Worm (Caenorhabditis elegans) whole organism, L4 larva: ENCODE results near the gene R10D12.8.

Experiments used
- D1046.2 ChIP-seq: fragments of 200-800 bp; sonication (Bioruptor generic); IDR thresholded peaks from 2 replicates; pipeline ENCODE4 v1.3.6; 2022; ENCODE audit warnings: missing genetic modification characterization, missing compliant biosample characterization
- F37D6.2 ChIP-seq: sonication (generic microtip); optimal IDR thresholded peaks from 2 replicates; lab custom pipeline; 2016; ENCODE audit warnings: mild to moderate bottlenecking, missing genetic modification characterization, missing compliant biosample characterization
- R02D3.7 ChIP-seq: fragments of 150-350 bp; sonication (generic microtip); optimal IDR thresholded peaks from 3 replicates; lab custom pipeline; 2014; ENCODE audit warnings: missing biosample characterization, missing genetic modification characterization
- T20F7.1 ChIP-seq: fragments of 200-800 bp; sonication (Bioruptor generic); optimal IDR thresholded peaks from 2 replicates; lab custom pipeline; 2018; ENCODE audit warnings: mild to moderate bottlenecking, missing genetic modification characterization, missing compliant biosample characterization
- Y5F2A.4 ChIP-seq: fragments of 200-800 bp; sonication (Bioruptor generic); optimal IDR thresholded peaks from 2 replicates; lab custom pipeline; 2018; ENCODE audit warnings: mild to moderate bottlenecking, missing genetic modification characterization, missing compliant biosample characterization
- ceh-32 ChIP-seq: sonication (generic microtip); optimal IDR thresholded peaks from 2 replicates; lab custom pipeline; 2016; ENCODE audit warnings: mild to moderate bottlenecking, missing genetic modification characterization, missing compliant biosample characterization; ENCODE audit not compliant: poor library complexity
- ceh-44 ChIP-seq: fragments of 200-800 bp; sonication (Bioruptor generic); IDR thresholded peaks from 2 replicates; pipeline ENCODE4 v1.3.6; 2022; ENCODE audit warnings: missing genetic modification reagents, missing genetic modification characterization, missing compliant biosample characterization
- ceh-62 ChIP-seq: sonication (generic microtip); optimal IDR thresholded peaks from 2 replicates; lab custom pipeline; 2017; ENCODE audit warnings: missing biosample characterization, missing genetic modification characterization
- ctbp-1 ChIP-seq: fragments of 200-800 bp; sonication (Bioruptor generic); IDR thresholded peaks from 2 replicates; pipeline ENCODE4 v1.3.6; 2022; ENCODE audit warnings: missing genetic modification reagents, missing genetic modification characterization, missing compliant biosample characterization
- daf-12 ChIP-seq: fragments of 150-350 bp; optimal IDR thresholded peaks from 2 replicates; lab custom pipeline; 2014; ENCODE audit warnings: missing biosample characterization, missing genetic modification reagents, missing genetic modification characterization
- daf-16 ChIP-seq, 3 experiments: sonication (generic microtip); optimal IDR thresholded peaks; 2 replicates each; lab custom pipeline; 2016 to 2017; ENCODE audit warnings: missing genetic modification characterization in 3 of 3, missing genetic modification reagents in 3 of 3, mild to moderate bottlenecking in 2 of 3, missing compliant biosample characterization in 2 of 3, missing biosample characterization in 1 of 3, moderate library complexity in 1 of 3
- daf-8 ChIP-seq: fragments of 200-800 bp; sonication (Bioruptor generic); IDR thresholded peaks from 2 replicates; pipeline ENCODE4 v1.3.6; 2022; ENCODE audit warnings: missing genetic modification characterization, missing compliant biosample characterization
- dmd-8 ChIP-seq: fragments of 200-800 bp; sonication (Bioruptor generic); IDR thresholded peaks from 2 replicates; pipeline ENCODE4 v1.3.6; 2022; ENCODE audit warnings: missing genetic modification characterization, missing compliant biosample characterization
- duxl-1 ChIP-seq: sonication (generic microtip); optimal IDR thresholded peaks from 2 replicates; lab custom pipeline; 2016; ENCODE audit warnings: mild to moderate bottlenecking, missing genetic modification characterization, moderate library complexity, missing compliant biosample characterization; ENCODE audit not compliant: poor library complexity
- egl-27 ChIP-seq: sonication (generic microtip); optimal IDR thresholded peaks from 3 replicates; lab custom pipeline; 2017; ENCODE audit warnings: missing biosample characterization, missing genetic modification reagents, missing genetic modification characterization
- hlh-30 ChIP-seq: sonication (generic microtip); optimal IDR thresholded peaks from 2 replicates; lab custom pipeline; 2017; ENCODE audit warnings: antibody characterized with exemption, mild to moderate bottlenecking, missing genetic modification characterization, missing compliant biosample characterization; ENCODE audit not compliant: insufficient read depth
- lim-7 ChIP-seq: fragments of 200-800 bp; sonication (Bioruptor generic); IDR thresholded peaks from 2 replicates; pipeline ENCODE4 v1.3.6; 2022; ENCODE audit warnings: missing genetic modification characterization, missing compliant biosample characterization
- lin-29 ChIP-seq: fragments of 200-800 bp; sonication (Bioruptor generic); IDR thresholded peaks from 2 replicates; pipeline ENCODE4 v1.3.6; 2022; ENCODE audit warnings: missing genetic modification reagents, missing genetic modification characterization, missing compliant biosample characterization
- lin-38 ChIP-seq: fragments of 200-800 bp; sonication (Bioruptor generic); IDR thresholded peaks from 2 replicates; pipeline ENCODE4 v1.3.6; 2022; ENCODE audit warnings: missing genetic modification reagents, missing genetic modification characterization, missing compliant biosample characterization
- madf-5 ChIP-seq, 2 experiments: fragments of 200-800 bp; sonication (Bioruptor generic); IDR thresholded peaks; 2 replicates each; pipeline ENCODE4 v1.3.6; 2022; ENCODE audit warnings: missing compliant biosample characterization in 2 of 2, missing genetic modification characterization in 2 of 2
- madf-9 ChIP-seq: fragments of 200-800 bp; sonication (Bioruptor generic); conservative IDR thresholded peaks from 2 replicates; pipeline ENCODE4 v1.3.6; 2022; ENCODE audit warnings: missing genetic modification reagents, missing genetic modification characterization, missing compliant biosample characterization
- mdl-1 ChIP-seq, 2 experiments: fragments of 150-350 bp in 1 of 2; sonication (generic microtip) in 1 of 2; optimal IDR thresholded peaks; 2 replicates each; lab custom pipeline; 2014 to 2017; ENCODE audit warnings: missing biosample characterization in 2 of 2, missing genetic modification characterization in 2 of 2
- mep-1 ChIP-seq: fragments of 150-350 bp; sonication (generic microtip); optimal IDR thresholded peaks from 3 replicates; lab custom pipeline; 2014; ENCODE audit warnings: missing biosample characterization, missing genetic modification characterization
- mes-2 ChIP-seq: sonication (generic microtip); optimal IDR thresholded peaks from 2 replicates; lab custom pipeline; 2016; ENCODE audit warnings: missing genotype, mild to moderate bottlenecking, missing genetic modification characterization, missing compliant biosample characterization; ENCODE audit not compliant: poor library complexity, severe bottlenecking
- nhr-102 ChIP-seq: sonication (generic microtip); optimal IDR thresholded peaks from 2 replicates; lab custom pipeline; 2016; ENCODE audit warnings: mild to moderate bottlenecking, missing genetic modification characterization, moderate library complexity, missing compliant biosample characterization
- nhr-11 ChIP-seq: fragments of 150-350 bp; optimal IDR thresholded peaks from 2 replicates; lab custom pipeline; 2014; ENCODE audit warnings: missing biosample characterization, missing genetic modification characterization
- nhr-111 ChIP-seq: fragments of 200-800 bp; sonication (Bioruptor generic); optimal IDR thresholded peaks from 2 replicates; lab custom pipeline; 2018; ENCODE audit warnings: mild to moderate bottlenecking, missing genetic modification characterization, missing compliant biosample characterization
- nhr-25 ChIP-seq: sonication (generic microtip); optimal IDR thresholded peaks from 2 replicates; lab custom pipeline; 2017; ENCODE audit warnings: missing genetic modification characterization, mild to moderate bottlenecking, missing compliant biosample characterization, antibody characterized with exemption, moderate library complexity, borderline replicate concordance; ENCODE audit not compliant: insufficient read depth
- nhr-28 ChIP-seq: fragments of 150-350 bp; optimal IDR thresholded peaks from 2 replicates; lab custom pipeline; 2014; ENCODE audit warnings: missing biosample characterization, missing genetic modification characterization
- nhr-77 ChIP-seq: fragments of 150-350 bp; optimal IDR thresholded peaks from 2 replicates; lab custom pipeline; 2014; ENCODE audit warnings: missing biosample characterization, missing genetic modification characterization
- php-3 ChIP-seq: fragments of 200-800 bp; sonication (Bioruptor generic); IDR thresholded peaks from 2 replicates; pipeline ENCODE4 v1.3.6; 2022; ENCODE audit warnings: missing genetic modification reagents, missing genetic modification characterization, missing compliant biosample characterization
- rbr-2 ChIP-seq: sonication (generic microtip); optimal IDR thresholded peaks from 2 replicates; lab custom pipeline; 2016; ENCODE audit warnings: missing genotype, missing genetic modification characterization, missing compliant biosample characterization
- saeg-2 ChIP-seq: fragments of 200-800 bp; sonication (Bioruptor generic); IDR thresholded peaks from 2 replicates; pipeline ENCODE4 v1.3.6; 2022; ENCODE audit warnings: missing genetic modification reagents, missing genetic modification characterization, missing compliant biosample characterization
- sdz-12 ChIP-seq: fragments of 200-800 bp; sonication (Bioruptor generic); optimal IDR thresholded peaks from 2 replicates; lab custom pipeline; 2018; ENCODE audit warnings: mild to moderate bottlenecking, missing genetic modification characterization, missing compliant biosample characterization
- skn-1 ChIP-seq: fragments of 150-350 bp; optimal IDR thresholded peaks from 2 replicates; lab custom pipeline; 2014; ENCODE audit warnings: missing biosample characterization, missing genetic modification characterization
- snpc-1.2 ChIP-seq: fragments of 200-800 bp; sonication (Bioruptor generic); IDR thresholded peaks from 2 replicates; pipeline ENCODE4 v1.3.6; 2022; ENCODE audit warnings: missing genetic modification reagents, missing genetic modification characterization, missing compliant biosample characterization
- spr-3 ChIP-seq: fragments of 200-800 bp; sonication (Bioruptor generic); optimal IDR thresholded peaks from 2 replicates; lab custom pipeline; 2018; ENCODE audit warnings: mild to moderate bottlenecking, missing genetic modification characterization, missing compliant biosample characterization
- tag-97 ChIP-seq: fragments of 200-800 bp; sonication (Bioruptor generic); IDR thresholded peaks from 2 replicates; pipeline ENCODE4 v1.3.6; 2022; ENCODE audit warnings: missing genetic modification characterization, missing compliant biosample characterization
- tra-1 ChIP-seq: fragments of 200-800 bp; sonication (Bioruptor generic); IDR thresholded peaks from 2 replicates; pipeline ENCODE4 v1.3.6; 2022; ENCODE audit warnings: missing genetic modification reagents, missing genetic modification characterization, missing compliant biosample characterization
- vab-7 ChIP-seq: fragments of 200-800 bp; sonication (Bioruptor generic); IDR thresholded peaks from 2 replicates; pipeline ENCODE4 v1.3.6; 2022; ENCODE audit warnings: missing genetic modification reagents, missing genetic modification characterization, missing compliant biosample characterization
- zag-1 ChIP-seq: fragments of 150-350 bp; optimal IDR thresholded peaks from 2 replicates; lab custom pipeline; 2014; ENCODE audit warnings: missing biosample characterization, missing genetic modification characterization
- zfp-2 ChIP-seq: sonication (generic microtip); optimal IDR thresholded peaks from 2 replicates; lab custom pipeline; 2016; ENCODE audit warnings: mild to moderate bottlenecking, missing genetic modification characterization, missing compliant biosample characterization
- ztf-11 ChIP-seq: fragments of 150-350 bp; optimal IDR thresholded peaks from 2 replicates; lab custom pipeline; 2014; ENCODE audit warnings: missing biosample characterization, missing genetic modification characterization

Gene R10D12.8

ce11 chrV:13926398-13926797 is 26.7 kb downstream of the R10D12.8 start, which contains the start of gene srxa-12:
Gene srxa-12 (plus strand): TSS chrV:13926698.
- TF ChIP-seq lim-7 (GFP tag; lab: Robert Waterston, UW), result no peak
- no peak for TF ChIP-seq tag-97 (GFP tag; lab: Robert Waterston, UW)
- TF ChIP-seq skn-1 (tag; lab: Kevin White, UChicago), result no peak
- TF ChIP-seq rbr-2 (tag; lab: Kevin White, UChicago), result no peak
- TF ChIP-seq saeg-2 (GFP tag; lab: Robert Waterston, UW), result no peak
- TF ChIP-seq mes-2 (tag; lab: Kevin White, UChicago), result no peak
- TF ChIP-seq nhr-11, result no peak
- no peak for TF ChIP-seq mdl-1 (tag; optimal IDR thresholded peaks at IDR 0.05; lab: Kevin White, UChicago)
- no peak for TF ChIP-seq daf-12 (tag; lab: Kevin White, UChicago)
- no peak for TF ChIP-seq daf-16 (GFP tag; optimal IDR thresholded peaks at IDR 0.05; lab: Kevin White, UChicago)
- no peak for TF ChIP-seq daf-16 (tag; optimal IDR thresholded peaks at IDR 0.05; lab: Kevin White, UChicago)
- no peak for TF ChIP-seq D1046.2 (GFP tag; lab: Robert Waterston, UW)
- TF ChIP-seq hlh-30 (tag; lab: Kevin White, UChicago), result no peak
- TF ChIP-seq ctbp-1 (GFP tag; lab: Robert Waterston, UW), result no peak
- no peak for TF ChIP-seq madf-5 (GFP tag; IDR thresholded peaks at IDR 0.05; lab: Robert Waterston, UW)
- no peak for TF ChIP-seq madf-9
- TF ChIP-seq zfp-2 (tag; lab: Kevin White, UChicago), result no peak
- TF ChIP-seq, all 104 proteins: peak for 0

DNA sequence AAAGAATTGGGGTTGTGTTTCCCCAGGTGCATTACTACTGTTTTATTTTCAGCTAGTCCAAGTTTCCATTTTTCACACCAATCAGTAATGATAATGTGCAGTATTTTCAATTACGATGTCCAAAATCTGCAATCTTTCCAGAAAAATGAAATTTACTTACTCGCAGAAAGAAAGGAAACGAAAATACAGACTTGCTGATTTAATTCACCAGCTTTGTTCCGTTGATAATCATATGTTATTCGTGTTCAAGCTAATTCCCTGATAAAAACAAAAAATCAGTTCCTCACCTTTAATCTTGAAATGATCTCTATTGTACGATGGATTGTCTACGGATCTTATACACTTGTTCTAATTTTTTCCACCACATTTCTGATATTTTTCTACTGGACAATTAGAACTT is 29.2 kb downstream of the R10D12.8 start, which contains the start of gene srxa-11:
Gene srxa-11 (plus strand): TSS at position 301 of the 400 bp plus-strand sequence.
- no peak for TF ChIP-seq php-3 (GFP tag; lab: Robert Waterston, UW)
- no peak for TF ChIP-seq egl-27
- TF ChIP-seq nhr-25 (tag; lab: Kevin White, UChicago), result no peak
- no peak for TF ChIP-seq lim-7 (GFP tag; lab: Robert Waterston, UW)
- TF ChIP-seq zfp-2 (tag; lab: Kevin White, UChicago), result no peak
- no peak for TF ChIP-seq daf-12 (tag; lab: Kevin White, UChicago)
- no peak for TF ChIP-seq nhr-28 (tag; lab: Kevin White, UChicago)
- no peak for TF ChIP-seq F37D6.2 (tag; lab: Kevin White, UChicago)

- no peak for TF ChIP-seq nhr-11
- no peak for TF ChIP-seq snpc-1.2 (GFP tag; lab: Robert Waterston, UW)
- TF ChIP-seq egl-27, result no peak
- no peak for TF ChIP-seq sdz-12
- no peak for TF ChIP-seq nhr-102
- no peak for TF ChIP-seq nhr-111 (GFP tag; lab: Kevin White, UChicago)
- no peak for TF ChIP-seq zfp-2 (tag; lab: Kevin White, UChicago)
- TF ChIP-seq dmd-8 (GFP tag; lab: Robert Waterston, UW), result no peak
- no peak for TF ChIP-seq mdl-1 (tag; optimal IDR thresholded peaks at IDR 0.05; lab: Kevin White, UChicago)
- no peak for TF ChIP-seq duxl-1 (tag; lab: Kevin White, UChicago)
- TF ChIP-seq nhr-25 (tag; lab: Kevin White, UChicago), result no peak
- no peak for TF ChIP-seq tra-1 (GFP tag; lab: Robert Waterston, UW)
These were observed 32.4 kb downstream of the R10D12.8 start, which contains the start of gene srx-42 for ce11 chrV:13920730-13921129. Gene srx-42 (plus strand): TSS chrV:13921030.

DNA sequence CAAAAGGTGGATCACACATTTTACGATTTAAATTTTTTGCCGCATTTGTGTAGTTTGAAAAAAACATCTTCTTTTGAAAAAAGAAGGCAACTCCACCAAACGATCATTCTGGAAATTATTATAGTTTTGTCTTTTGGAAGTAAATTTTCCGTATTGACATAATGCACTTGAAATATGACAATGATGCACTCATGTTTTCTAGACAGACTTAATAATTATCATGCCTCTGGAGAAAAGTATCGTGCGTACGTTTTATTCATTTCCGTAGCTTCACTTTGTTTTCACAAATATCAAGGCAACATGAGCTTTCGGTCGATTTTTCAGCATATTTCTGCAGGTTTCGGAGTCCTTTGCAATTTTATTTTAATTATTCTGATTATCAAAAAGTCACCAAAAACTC is 34.8 kb downstream of the R10D12.8 start, which contains the start of gene str-250:
Gene str-250 (plus strand): TSS at position 301 of the 400 bp plus-strand sequence.
- no peak for TF ChIP-seq nhr-77 (tag; lab: Kevin White, UChicago)
- no peak for TF ChIP-seq vab-7 (GFP tag; lab: Robert Waterston, UW)
- TF ChIP-seq mep-1 (tag; lab: Kevin White, UChicago), result no peak
- no peak for TF ChIP-seq lim-7 (GFP tag; lab: Robert Waterston, UW)
- no peak for TF ChIP-seq Y5F2A.4
- TF ChIP-seq daf-8 (GFP tag; lab: Robert Waterston, UW), result no peak
- no peak for TF ChIP-seq ceh-32 (tag; lab: Kevin White, UChicago)
- TF ChIP-seq lin-29, result no peak
- no peak for TF ChIP-seq ceh-44 (GFP tag; lab: Robert Waterston, UW)
- no peak for TF ChIP-seq spr-3 (GFP tag; lab: Kevin White, UChicago)
- TF ChIP-seq zag-1 (tag; lab: Kevin White, UChicago), result no peak
- TF ChIP-seq R02D3.7 (tag; lab: Kevin White, UChicago), result no peak
- no peak for TF ChIP-seq ztf-11 (tag; lab: Kevin White, UChicago)
- no peak for TF ChIP-seq ceh-62
- no peak for TF ChIP-seq T20F7.1
- TF ChIP-seq lin-38, result no peak
- no peak for TF ChIP-seq hlh-30 (tag; lab: Kevin White, UChicago)
- no peak for TF ChIP-seq mes-2 (tag; lab: Kevin White, UChicago)
